Fruit fly (Drosophila melanogaster): ENCODE measurements around the gene Bre1.
A peak's percentile ranks its signal among the peaks of the same experiment; 100 is the strongest.

The Bre1 gene

dm6 chr3L:5813016-5813415 lies 19.0 kb upstream of the Bre1 start, which contains the start of gene mad2 (continued):
- TF ChIP-seq pros (GFP tag; optimal IDR thresholded peaks at IDR 0.05) (no peak), trem (tag; optimal IDR thresholded peaks at IDR 0.05) (peak; percentile 22), fu2 (GFP tag; optimal IDR thresholded peaks at IDR 0.05) (no peak), inv (GFP tag; IDR thresholded peaks at IDR 0.05; ENCODE audit: partially characterized antibody) (peak; percentile 44; the same call in 1 of the 2 replicates), prd (optimal IDR thresholded peaks at IDR 0.05) (no peak), prd (GFP tag; IDR thresholded peaks at IDR 0.05) (no peak), CG10274 (GFP tag; optimal IDR thresholded peaks at IDR 0.05) (no peak), wor (GFP tag; IDR thresholded peaks at IDR 0.05) (no peak), CG2199 (GFP tag; IDR thresholded peaks at IDR 0.05) (no peak), CG3847 (GFP tag; IDR thresholded peaks at IDR 0.05) (peak; percentile 69), CG33557 (GFP tag; optimal IDR thresholded peaks at IDR 0.05) (no peak), Sin3A (optimal IDR thresholded peaks at IDR 0.05) (peak; percentile 65), Bdp1 (GFP tag; optimal IDR thresholded peaks at IDR 0.05) (no peak), nom (GFP tag; optimal IDR thresholded peaks at IDR 0.05) (no peak), tin (GFP tag; optimal IDR thresholded peaks at IDR 0.05) (no peak), CG18011 (GFP tag; optimal IDR thresholded peaks at IDR 0.05) (no peak), CG3726 (GFP tag; IDR thresholded peaks at IDR 0.05) (no peak), mirr (GFP tag; optimal IDR thresholded peaks at IDR 0.05) (no peak), Pdp1 (GFP tag; optimal IDR thresholded peaks at IDR 0.05) (peak in 1 of 2 experiments; percentile 48), Hey (tag; optimal IDR thresholded peaks at IDR 0.05) (no peak), CG1647 (GFP tag; optimal IDR thresholded peaks at IDR 0.05) (no peak), CG16815 (GFP tag; optimal IDR thresholded peaks at IDR 0.05) (no peak), CG12299 (tag; optimal IDR thresholded peaks at IDR 0.05) (peak; percentile 15), Xrp1 (GFP tag; IDR thresholded peaks at IDR 0.05) (0 out of 2 replicates have a peak, but pooled peaks have one; percentile 20), nmo (GFP tag; optimal IDR thresholded peaks at IDR 0.05) (peak; percentile 79), CG15601 (tag; optimal IDR thresholded peaks at IDR 0.05) (peak; percentile 54), CG2116 (GFP tag; optimal IDR thresholded peaks at IDR 0.05) (peak; percentile 79), Deaf1 (tag; optimal IDR thresholded peaks at IDR 0.05) (no peak), CG12744 (GFP tag; optimal IDR thresholded peaks at IDR 0.05) (no peak), Hr39 (optimal IDR thresholded peaks at IDR 0.05) (no peak), CG9797 (GFP tag; optimal IDR thresholded peaks at IDR 0.05) (peak; percentile 92), Six4 (GFP tag; optimal IDR thresholded peaks at IDR 0.05) (no peak), CG1602 (GFP tag; optimal IDR thresholded peaks at IDR 0.05) (no peak), CG34376 (GFP tag; optimal IDR thresholded peaks at IDR 0.05) (no peak), maf-S (GFP tag; optimal IDR thresholded peaks at IDR 0.05) (peak; percentile 5), gro (GFP tag; optimal IDR thresholded peaks at IDR 0.05) (no peak), chn (GFP tag; optimal IDR thresholded peaks at IDR 0.05) (peak; percentile 44), ham (GFP tag; IDR thresholded peaks at IDR 0.05) (no peak), Blimp-1 (GFP tag; optimal IDR thresholded peaks at IDR 0.05) (no peak), Hmr (GFP tag; optimal IDR thresholded peaks at IDR 0.05) (peak; percentile 75), Med (GFP tag) (peak; percentile 86), crol (GFP tag; IDR thresholded peaks at IDR 0.05) (no peak), CG18599 (GFP tag; optimal IDR thresholded peaks at IDR 0.05) (no peak), Dll (GFP tag; IDR thresholded peaks at IDR 0.05; ENCODE audit: partially characterized antibody) (peak; percentile 70), CG17802 (tag; optimal IDR thresholded peaks at IDR 0.05) (no peak), CG3065 (GFP tag; optimal IDR thresholded peaks at IDR 0.05) (no peak), CG2678 (tag; optimal IDR thresholded peaks at IDR 0.05) (no peak), lbe (GFP tag; optimal IDR thresholded peaks at IDR 0.05) (no peak), run (tag; optimal IDR thresholded peaks at IDR 0.05) (no peak), ab (GFP tag; optimal IDR thresholded peaks at IDR 0.05) (no peak), CG14710 (tag; optimal IDR thresholded peaks at IDR 0.05) (peak; percentile 67), Hsf (GFP tag; optimal IDR thresholded peaks at IDR 0.05) (peak; percentile 54)

Data from whole organism, embryonic.